Worm (Caenorhabditis elegans): Measurements from ENCODE around the gene C09E9.1.
A peak's percentile ranks its signal among the peaks of the same experiment; 100 is the strongest.

The C09E9.1 gene

ce11 chrIV:1309600-1310207 is 35.0 kb downstream of the C09E9.1 start, which contains the start of the genes ddx-46 and F53H1.4 (continued):
- no peak for TF ChIP-seq nhr-84 (tag; optimal IDR thresholded peaks at IDR 0.05)
- no peak for TF ChIP-seq swsn-7 (tag; optimal IDR thresholded peaks at IDR 0.05)
- TF ChIP-seq lin-13 (GFP tag; optimal IDR thresholded peaks at IDR 0.05): peak; percentile 33
- TF ChIP-seq mep-1 (tag; optimal IDR thresholded peaks at IDR 0.05): peak; percentile 43
- peak; percentile 32 for TF ChIP-seq unc-86 (tag; optimal IDR thresholded peaks at IDR 0.05)
- no peak for TF ChIP-seq C34B4.2 (tag; optimal IDR thresholded peaks at IDR 0.05)
- TF ChIP-seq mdl-1 (tag; optimal IDR thresholded peaks at IDR 0.05): peak in 1 of 2 experiments; percentile 31
- TF ChIP-seq mab-9 (GFP tag; IDR thresholded peaks at IDR 0.05): no peak
- peak; percentile 58 for TF ChIP-seq snu-23 (GFP tag; optimal IDR thresholded peaks at IDR 0.05)
- TF ChIP-seq snpc-4 (tag; optimal IDR thresholded peaks at IDR 0.05): no peak
- peak; percentile 10 for TF ChIP-seq egl-13 (tag; optimal IDR thresholded peaks at IDR 0.05)
- peak; percentile 32 for TF ChIP-seq lin-39 (tag; optimal IDR thresholded peaks at IDR 0.05)
- TF ChIP-seq mef-2 (tag; optimal IDR thresholded peaks at IDR 0.05): no peak
- TF ChIP-seq skn-1 (tag; optimal IDR thresholded peaks at IDR 0.05): peak; percentile 34
- TF ChIP-seq xbp-1 (tag; optimal IDR thresholded peaks at IDR 0.05): peak; percentile 40
- TF ChIP-seq isw-1 (GFP tag; IDR thresholded peaks at IDR 0.05): peak; percentile 57
- TF ChIP-seq F16B12.6 (tag; optimal IDR thresholded peaks at IDR 0.05): peak; percentile 33
- TF ChIP-seq ceh-82 (tag; optimal IDR thresholded peaks at IDR 0.05): peak; percentile 46 to 70 (median 62)
- TF ChIP-seq lsy-2 (tag; optimal IDR thresholded peaks at IDR 0.05): peak; percentile 60 to 66

DNA sequence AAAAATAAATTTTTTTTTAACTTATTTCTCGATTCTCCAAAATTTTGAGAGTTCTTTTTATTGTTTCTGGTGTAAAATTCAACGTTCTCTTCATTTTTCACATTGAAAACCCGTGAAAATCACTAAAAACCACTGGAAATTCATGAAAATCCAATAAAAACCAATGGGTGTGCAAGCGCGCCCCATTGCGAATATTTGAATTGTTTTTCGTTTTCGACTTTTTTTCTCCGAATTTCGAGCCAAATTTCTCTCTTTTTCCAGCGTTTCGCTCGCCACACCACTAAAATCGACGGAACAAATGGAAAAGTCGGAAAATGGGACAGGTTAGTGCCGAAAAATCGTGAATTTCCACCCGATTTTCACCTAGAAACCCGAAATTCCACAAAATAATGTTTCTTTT is 35.7 kb downstream of the C09E9.1 start:
- no peak for TF ChIP-seq nhr-71 (tag; optimal IDR thresholded peaks at IDR 0.05)
- no peak for TF ChIP-seq lsy-2 (tag; optimal IDR thresholded peaks at IDR 0.05)
- peak in 2 of 3 experiments; percentile 49 to 54 for TF ChIP-seq dpl-1 (GFP tag; optimal IDR thresholded peaks at IDR 0.05)
- peak in 1 of 2 experiments; percentile 11 for TF ChIP-seq efl-1 (optimal IDR thresholded peaks at IDR 0.05)
- peak; percentile 1 to 95 for TF ChIP-seq efl-1 (GFP tag; optimal IDR thresholded peaks at IDR 0.05 in 1 of 2)
- TF ChIP-seq ceh-63 (GFP tag; optimal IDR thresholded peaks at IDR 0.05): no peak
